Fruit fly (Drosophila melanogaster): ENCODE data around the gene Tsp86D.
A peak's percentile ranks its signal among the peaks of the same experiment; 100 is the strongest.

DNA sequence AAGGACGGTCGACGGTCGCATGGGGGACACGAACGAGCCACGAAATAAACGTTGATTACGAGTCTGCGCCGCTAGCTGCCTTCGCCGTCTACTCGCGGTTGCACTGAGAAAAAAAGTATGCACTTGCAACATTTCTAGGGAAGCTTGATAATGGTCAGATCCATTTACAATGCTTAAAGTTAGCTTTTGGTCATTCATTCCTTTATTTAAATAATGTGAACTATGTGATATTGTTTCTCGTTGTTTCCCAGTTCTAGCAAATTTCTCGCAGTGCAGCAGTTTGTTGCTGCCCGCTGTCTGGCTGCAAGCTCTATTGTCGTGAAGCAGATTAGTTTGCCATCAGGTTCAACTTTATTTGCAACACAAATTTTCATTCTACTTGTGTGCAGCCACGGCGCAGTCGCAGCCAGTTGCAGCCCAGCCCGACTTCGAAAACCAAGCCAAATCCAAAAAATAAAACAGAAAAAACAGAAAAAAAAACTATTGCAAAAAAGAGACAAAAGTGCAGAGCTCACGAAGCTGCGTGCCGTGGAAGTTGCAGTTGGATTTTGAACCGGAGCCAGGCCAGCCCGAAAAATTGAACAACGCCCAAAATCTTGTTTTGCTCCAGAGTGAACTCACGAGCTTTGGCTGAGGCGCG, 35.9 kb upstream of the Tsp86D start:
- TF ChIP-seq sens (GFP tag) (peak; percentile 45), Neu2 (GFP tag; optimal IDR thresholded peaks at IDR 0.05; ENCODE audit: borderline replicate concordance) (no peak), eve (GFP tag; optimal IDR thresholded peaks at IDR 0.05) (no peak), CG8478 (optimal IDR thresholded peaks at IDR 0.05) (no peak), sqz (GFP tag; optimal IDR thresholded peaks at IDR 0.05) (no peak), Hr78 (GFP tag; optimal IDR thresholded peaks at IDR 0.05) (no peak), CG1603 (tag; optimal IDR thresholded peaks at IDR 0.05) (no peak), insv (GFP tag; optimal IDR thresholded peaks at IDR 0.05) (no peak), CG8944 (GFP tag; optimal IDR thresholded peaks at IDR 0.05) (no peak), ttk (GFP tag; IDR thresholded peaks at IDR 0.05) (no peak), CG8281 (tag; optimal IDR thresholded peaks at IDR 0.05) (no peak)

Measured in whole organism, embryonic.